Fruit fly (Drosophila melanogaster): ENCODE data around the gene Or67c.
A peak's percentile ranks its signal among the peaks of the same experiment; 100 is the strongest.

The Or67c gene

DNA sequence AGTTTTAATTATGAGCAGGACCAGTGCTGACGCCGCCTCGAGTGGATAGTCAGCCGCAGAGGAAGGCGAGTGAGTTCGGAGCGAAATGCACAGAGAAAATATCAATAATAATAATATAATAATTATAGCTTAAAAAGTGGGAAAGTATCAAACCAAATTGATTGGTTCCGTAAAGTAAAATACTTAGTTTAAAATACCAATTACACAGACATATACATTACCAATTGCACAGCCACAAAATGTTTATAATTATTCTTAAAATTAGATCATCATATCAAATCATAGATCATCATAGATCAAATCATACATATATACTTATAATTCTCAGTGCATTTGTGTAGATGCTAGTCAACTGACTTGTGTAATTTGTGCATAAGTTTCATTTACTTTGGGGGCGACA lies 6.0 kb downstream of the Or67c start:
- TF ChIP-seq CHES-1-like (GFP tag; optimal IDR thresholded peaks at IDR 0.05), result no peak
- no peak for TF ChIP-seq CG10543 (GFP tag; optimal IDR thresholded peaks at IDR 0.05)
- TF ChIP-seq vfl (GFP tag; optimal IDR thresholded peaks at IDR 0.05), result no peak
- TF ChIP-seq gsb (GFP tag; IDR thresholded peaks at IDR 0.05), result no peak
- TF ChIP-seq Six4 (GFP tag; optimal IDR thresholded peaks at IDR 0.05), result no peak
- TF ChIP-seq CG7357 (GFP tag; IDR thresholded peaks at IDR 0.05), result no peak
- no peak for TF ChIP-seq br (optimal IDR thresholded peaks at IDR 0.05)
- TF ChIP-seq CG7987 (GFP tag; optimal IDR thresholded peaks at IDR 0.05), result no peak
- no peak for TF ChIP-seq CG7839 (tag; optimal IDR thresholded peaks at IDR 0.05)
- no peak for TF ChIP-seq jigr1 (GFP tag; IDR thresholded peaks at IDR 0.05)
- TF ChIP-seq CG30403 (GFP tag; optimal IDR thresholded peaks at IDR 0.05), result no peak
- TF ChIP-seq NC2α (GFP tag; optimal IDR thresholded peaks at IDR 0.05), result no peak
- no peak for TF ChIP-seq CG17912 (GFP tag; optimal IDR thresholded peaks at IDR 0.05)
- TF ChIP-seq CG12071 (GFP tag; optimal IDR thresholded peaks at IDR 0.05), result no peak
- no peak for TF ChIP-seq CG6654 (GFP tag; optimal IDR thresholded peaks at IDR 0.05)

DNA sequence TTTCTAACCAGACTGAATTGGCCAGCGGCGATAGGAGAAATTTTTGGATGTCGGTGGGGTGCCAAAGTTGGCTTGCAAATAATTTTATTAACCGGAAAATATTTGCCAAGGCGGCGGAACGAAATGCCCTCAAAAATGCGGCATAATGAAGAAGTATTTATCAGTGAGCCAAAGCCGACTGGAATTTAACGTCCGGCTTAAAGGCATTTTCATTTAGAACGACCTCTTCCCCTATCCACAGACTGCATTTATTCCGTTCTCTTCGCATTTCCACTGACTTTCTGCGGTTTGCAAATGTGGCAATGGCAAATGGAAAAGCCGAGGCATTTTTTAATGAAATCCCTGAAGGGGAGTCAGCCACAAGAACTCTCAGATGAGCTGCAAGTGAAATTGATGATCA lies 11.5 kb downstream of the Or67c start:
- no peak for TF ChIP-seq gce (GFP tag; IDR thresholded peaks at IDR 0.05)
- TF ChIP-seq CG2199 (GFP tag; IDR thresholded peaks at IDR 0.05), result peak; percentile 96

DNA sequence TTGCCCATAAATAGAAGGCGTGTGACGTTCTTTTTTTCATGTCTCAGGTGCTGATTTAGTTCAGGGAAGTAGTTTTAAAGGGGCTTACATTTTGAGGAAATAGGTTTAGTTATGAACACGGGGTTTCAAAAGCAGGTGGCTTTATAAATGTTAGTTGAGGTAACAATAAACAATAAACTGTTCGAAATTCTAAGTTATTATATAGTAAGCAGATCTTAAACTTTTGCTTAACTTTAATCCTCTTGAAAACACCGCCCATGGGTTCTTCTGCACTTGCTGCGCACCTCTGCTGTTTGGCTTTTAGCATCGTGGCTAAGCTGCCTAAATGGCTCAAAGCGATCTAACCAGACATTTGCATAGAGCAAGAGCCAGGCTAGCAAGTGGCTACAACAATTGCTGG lies 14.0 kb downstream of the Or67c start:
- TF ChIP-seq sisA (GFP tag; IDR thresholded peaks at IDR 0.05) (no peak), Trl (optimal IDR thresholded peaks at IDR 0.05) (no peak), Trl (GFP tag; optimal IDR thresholded peaks at IDR 0.05) (no peak), inv (GFP tag; IDR thresholded peaks at IDR 0.05; ENCODE audit: partially characterized antibody) (no peak), bsh (GFP tag; optimal IDR thresholded peaks at IDR 0.05) (no peak), Drgx (GFP tag; IDR thresholded peaks at IDR 0.05) (peak; percentile 54; the same call in 1 of the 2 replicates), schlank (tag; optimal IDR thresholded peaks at IDR 0.05) (no peak), peb (GFP tag; IDR thresholded peaks at IDR 0.05) (no peak), klu (GFP tag; IDR thresholded peaks at IDR 0.05) (no peak), Ets65A (GFP tag) (peak; percentile 58), prd (optimal IDR thresholded peaks at IDR 0.05) (no peak), prd (GFP tag; IDR thresholded peaks at IDR 0.05) (no peak)

DNA sequence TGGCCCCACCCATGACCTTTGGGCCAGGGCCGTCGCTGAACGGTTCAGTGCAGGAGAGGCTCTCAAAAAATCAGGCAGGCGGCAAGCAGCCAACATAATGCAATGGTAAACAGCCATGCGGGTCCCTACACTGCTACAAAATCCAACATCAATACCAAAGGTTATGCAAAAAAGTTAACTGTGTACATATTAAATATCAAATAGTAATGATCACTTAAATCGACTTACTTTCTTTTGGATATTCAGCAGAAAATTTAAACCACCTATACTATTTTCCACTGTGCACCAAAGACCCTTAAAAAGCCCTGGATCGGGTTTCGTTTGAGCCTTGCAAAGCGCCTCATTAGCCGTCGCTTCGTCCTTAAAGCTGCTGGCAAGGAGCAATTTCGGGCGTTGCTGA lies 17.4 kb downstream of the Or67c start:
- TF ChIP-seq gem (tag; optimal IDR thresholded peaks at IDR 0.05) (no peak), prd (optimal IDR thresholded peaks at IDR 0.05) (no peak), prd (GFP tag; IDR thresholded peaks at IDR 0.05) (peak; percentile 18; the same call in 1 of the 3 replicates), fd64A (GFP tag; optimal IDR thresholded peaks at IDR 0.05) (no peak), maf-S (GFP tag; optimal IDR thresholded peaks at IDR 0.05) (no peak), CG14667 (GFP tag; IDR thresholded peaks at IDR 0.05) (no peak), CG6654 (GFP tag; optimal IDR thresholded peaks at IDR 0.05) (no peak), Drgx (GFP tag; IDR thresholded peaks at IDR 0.05) (0 out of 2 replicates have a peak, but pooled peaks have one; percentile 13), ash1 (GFP tag; optimal IDR thresholded peaks at IDR 0.05) (no peak), CG9609 (GFP tag; optimal IDR thresholded peaks at IDR 0.05) (no peak), CG4404 (GFP tag; IDR thresholded peaks at IDR 0.05) (0 out of 2 replicates have a peak, but pooled peaks have one; percentile 15), nerfin-2 (GFP tag; IDR thresholded peaks at IDR 0.05; ENCODE audit: partially characterized antibody) (no peak), CG8359 (GFP tag; optimal IDR thresholded peaks at IDR 0.05; ENCODE audit: borderline replicate concordance) (no peak), lbe (GFP tag; optimal IDR thresholded peaks at IDR 0.05) (peak; percentile 15), cad (GFP tag; optimal IDR thresholded peaks at IDR 0.05) (no peak)
